Fruit fly (Drosophila melanogaster) whole organism, prepupa: ENCODE results near the gene CG10877.

Experiments
- CG11294 ChIP-seq: fragments of 200-800 bp; sonication (Bioruptor generic); IDR thresholded peaks from 2 replicates; pipeline ENCODE4 v1.3.6; 2022; ENCODE audit warnings: missing biosample characterization, missing genetic modification characterization
- CG11762 ChIP-seq: fragments of 200-800 bp; sonication (Bioruptor generic); optimal IDR thresholded peaks from 3 replicates; lab custom pipeline; 2016; ENCODE audit warnings: missing biosample characterization, missing genetic modification characterization; ENCODE audit not compliant: insufficient read depth
- CG11902 ChIP-seq: fragments of 200-800 bp; sonication (Bioruptor generic); optimal IDR thresholded peaks from 3 replicates; lab custom pipeline; 2016; ENCODE audit warnings: missing biosample characterization, missing genetic modification characterization
- CG32006 ChIP-seq: fragments of 200-800 bp; sonication (Bioruptor generic); optimal IDR thresholded peaks from 3 replicates; lab custom pipeline; 2017; ENCODE audit warnings: missing biosample characterization, mild to moderate bottlenecking, missing genetic modification characterization
- CG3919 ChIP-seq: fragments of 200-800 bp; sonication (Bioruptor generic); optimal IDR thresholded peaks from 3 replicates; lab custom pipeline; 2016; ENCODE audit warnings: missing biosample characterization, missing genetic modification characterization
- CG6163 ChIP-seq: fragments of 200-800 bp; sonication (Bioruptor generic); IDR thresholded peaks from 3 replicates; pipeline ENCODE4 v1.3.6; 2022; ENCODE audit warnings: missing biosample characterization, missing genetic modification characterization
- CG6276 ChIP-seq: fragments of 200-800 bp; sonication (Bioruptor generic); optimal IDR thresholded peaks from 2 replicates; lab custom pipeline; 2017; ENCODE audit warnings: missing biosample characterization, mild to moderate bottlenecking, missing genetic modification characterization
- CG6854 ChIP-seq: fragments of 200-800 bp; sonication (Bioruptor generic); optimal IDR thresholded peaks from 2 replicates; lab custom pipeline; 2017; ENCODE audit warnings: missing biosample characterization, mild to moderate bottlenecking, missing genetic modification characterization
- CG8119 ChIP-seq: fragments of 200-800 bp; sonication (Bioruptor generic); IDR thresholded peaks from 3 replicates; pipeline ENCODE4 v1.3.6; 2022; ENCODE audit warnings: missing biosample characterization, missing genetic modification characterization
- CG8319 ChIP-seq: fragments of 200-800 bp; sonication (Bioruptor generic); optimal IDR thresholded peaks from 3 replicates; lab custom pipeline; 2016; ENCODE audit warnings: missing biosample characterization, missing genetic modification characterization
- CG8632 ChIP-seq: fragments of 200-800 bp; sonication (Bioruptor generic); optimal IDR thresholded peaks from 3 replicates; lab custom pipeline; 2016; ENCODE audit warnings: missing biosample characterization, missing genetic modification characterization
- CG9139 ChIP-seq: fragments of 200-800 bp; sonication (Bioruptor generic); optimal IDR thresholded peaks from 3 replicates; lab custom pipeline; 2017; ENCODE audit warnings: missing biosample characterization, mild to moderate bottlenecking, missing genetic modification characterization
- Eip75B ChIP-seq: fragments of 200-800 bp; sonication (Bioruptor generic); optimal IDR thresholded peaks from 3 replicates; lab custom pipeline; 2016; ENCODE audit warnings: missing biosample characterization, missing genetic modification characterization
- Eip78C ChIP-seq: fragments of 200-800 bp; sonication (Bioruptor generic); peaks from one replicate; lab custom pipeline; 2016; ENCODE audit warnings: missing biosample characterization, missing genetic modification characterization
- Gug ChIP-seq: fragments of 200-800 bp; sonication (Bioruptor generic); IDR thresholded peaks from 2 replicates; pipeline ENCODE4 v1.3.6; 2022; ENCODE audit warnings: missing biosample characterization, missing genetic modification characterization
- Hr38 ChIP-seq: sonication (Bioruptor generic); optimal IDR thresholded peaks from 2 replicates; lab custom pipeline; 2016; ENCODE audit warnings: missing biosample characterization, missing genetic modification characterization
- Hr39 ChIP-seq: fragments of 200-800 bp; sonication (Bioruptor generic); optimal IDR thresholded peaks from 2 replicates; lab custom pipeline; 2016; ENCODE audit warnings: missing biosample characterization, missing genetic modification characterization
- Lpt ChIP-seq: fragments of 200-800 bp; sonication (Bioruptor generic); optimal IDR thresholded peaks from 3 replicates; lab custom pipeline; 2016; ENCODE audit warnings: missing biosample characterization, missing genetic modification characterization
- Met ChIP-seq: fragments of 200-800 bp; sonication (Bioruptor generic); optimal IDR thresholded peaks from 3 replicates; lab custom pipeline; 2016; ENCODE audit warnings: missing biosample characterization, missing genetic modification characterization
- Sox102F ChIP-seq: fragments of 200-800 bp; sonication (Bioruptor generic); optimal IDR thresholded peaks from 2 replicates; lab custom pipeline; 2016; ENCODE audit warnings: missing biosample characterization, mild to moderate bottlenecking, missing genetic modification characterization
- achi ChIP-seq: fragments of 200-800 bp; sonication (Bioruptor generic); optimal IDR thresholded peaks from 3 replicates; lab custom pipeline; 2016; ENCODE audit warnings: missing biosample characterization, missing genetic modification characterization
- cyc ChIP-seq: fragments of 200-800 bp; sonication (Bioruptor generic); optimal IDR thresholded peaks from 3 replicates; lab custom pipeline; 2016; ENCODE audit warnings: missing biosample characterization, missing genetic modification characterization
- dsx ChIP-seq: fragments of 200-800 bp; optimal IDR thresholded peaks from 3 replicates; lab custom pipeline; 2019; ENCODE audit warnings: missing biosample characterization, mild to moderate bottlenecking, missing genetic modification characterization, moderate library complexity; ENCODE audit not compliant: poor library complexity, severe bottlenecking
- eg ChIP-seq: fragments of 200-800 bp; sonication (Bioruptor generic); IDR thresholded peaks from 3 replicates; pipeline ENCODE4 v1.3.6; 2022; ENCODE audit warnings: missing biosample characterization, missing genetic modification characterization
- fd59A ChIP-seq: fragments of 200-800 bp; sonication (Bioruptor generic); optimal IDR thresholded peaks from 2 replicates; lab custom pipeline; 2017; ENCODE audit warnings: missing biosample characterization, mild to moderate bottlenecking, missing genetic modification characterization, missing genetic modification reagents
- fkh ChIP-seq: fragments of 200-800 bp; sonication (Bioruptor generic); optimal IDR thresholded peaks from 3 replicates; lab custom pipeline; 2017; ENCODE audit warnings: missing biosample characterization, mild to moderate bottlenecking, missing genetic modification characterization, moderate library complexity
- net ChIP-seq: fragments of 200-800 bp; sonication (Bioruptor generic); optimal IDR thresholded peaks from 3 replicates; lab custom pipeline; 2016; ENCODE audit warnings: missing biosample characterization, missing genetic modification characterization
- spab ChIP-seq: fragments of 200-800 bp; sonication (Bioruptor generic); optimal IDR thresholded peaks from 2 replicates; lab custom pipeline; 2017; ENCODE audit warnings: missing biosample characterization, mild to moderate bottlenecking, missing genetic modification characterization, missing genetic modification reagents
- ss ChIP-seq, 2 experiments: fragments of 200-800 bp; sonication (Bioruptor generic); optimal IDR thresholded peaks; 2 replicates in 1 of 2; 3 replicates in 1 of 2; lab custom pipeline; 2017 to 2018; ENCODE audit warnings: mild to moderate bottlenecking in 2 of 2, missing biosample characterization in 2 of 2, missing genetic modification characterization in 2 of 2, moderate library complexity in 1 of 2
- svp ChIP-seq: fragments of 200-800 bp; sonication (Bioruptor generic); peaks from one replicate; lab custom pipeline; 2016; ENCODE audit warnings: missing biosample characterization, missing genetic modification characterization
- topi ChIP-seq: fragments of 200-800 bp; sonication (Bioruptor generic); optimal IDR thresholded peaks from 3 replicates; lab custom pipeline; 2016; ENCODE audit warnings: missing biosample characterization, missing genetic modification characterization

CG10877 gene

dm6 chr3R:20555023-20555422 is 8.8 kb downstream of the CG10877 start:
- TF ChIP-seq Eip78C (GFP tag; lab: Kevin White, UChicago), result peak; percentile 66
- TF ChIP-seq CG11294 (GFP tag; lab: Robert Waterston, UW), result peak; percentile 49; the same call in 1 of the 2 replicates
- TF ChIP-seq CG6163 (GFP tag; lab: Robert Waterston, UW), result peak; percentile 62; the same call in 1 of the 3 replicates
- no peak for TF ChIP-seq Lpt (GFP tag; lab: Kevin White, UChicago)
- peak in 1 of 2 experiments; percentile 43 for TF ChIP-seq ss (GFP tag; optimal IDR thresholded peaks at IDR 0.05; lab: Kevin White, UChicago)
- TF ChIP-seq CG6276 (GFP tag; lab: Kevin White, UChicago), result peak; percentile 35
- TF ChIP-seq achi (GFP tag; lab: Kevin White, UChicago), result no peak
- peak; percentile 74 for TF ChIP-seq svp (GFP tag; lab: Kevin White, UChicago)
- TF ChIP-seq Hr38 (GFP tag; lab: Kevin White, UChicago), result no peak
- peak; percentile 33 for TF ChIP-seq Met (GFP tag; lab: Kevin White, UChicago)
- peak; percentile 35 for TF ChIP-seq fkh (GFP tag; lab: Kevin White, UChicago)
- no peak for TF ChIP-seq CG6854 (GFP tag; lab: Kevin White, UChicago)
- TF ChIP-seq eg (GFP tag; lab: Robert Waterston, UW), result peak; percentile 61; the same call in 2 of the 3 replicates
- no peak for TF ChIP-seq CG8319 (GFP tag; lab: Kevin White, UChicago)
- TF ChIP-seq, all 60 proteins: peak for 9

- no peak for TF ChIP-seq CG32006 (GFP tag; lab: Kevin White, UChicago)
These were observed 9.6 kb downstream of the CG10877 start, which contains the start of gene att-ORFB for dm6 chr3R:20554300-20554699. att-ORFB (minus strand) TSS chr3R:20554400.

- TF ChIP-seq Hr38 (GFP tag; lab: Kevin White, UChicago) (no peak), net (GFP tag; lab: Kevin White, UChicago) (no peak), Gug (GFP tag; lab: Robert Waterston, UW) (no peak), topi (GFP tag; lab: Kevin White, UChicago) (no peak), Lpt (GFP tag; lab: Kevin White, UChicago) (no peak), cyc (no peak), CG3919 (GFP tag; lab: Kevin White, UChicago) (no peak), Sox102F (GFP tag; lab: Kevin White, UChicago) (no peak), CG8632 (GFP tag; lab: Kevin White, UChicago) (no peak), dsx (GFP tag; lab: Kevin White, UChicago) (no peak), eg (GFP tag; lab: Robert Waterston, UW) (no peak)
- TF ChIP-seq, all 60 proteins: peak for 0
These were observed 11.8 kb downstream of the CG10877 start, which contains the start of gene Stat92E for dm6 chr3R:20552093-20552492. Stat92E (minus strand) TSS chr3R:20552311.

- TF ChIP-seq CG8119 (GFP tag; lab: Robert Waterston, UW) (no peak), fkh (GFP tag; lab: Kevin White, UChicago) (peak; percentile 89), achi (GFP tag; lab: Kevin White, UChicago) (no peak), fd59A (no peak), Eip75B (no peak), Eip78C (GFP tag; lab: Kevin White, UChicago) (peak; percentile 26), eg (GFP tag; lab: Robert Waterston, UW) (peak; percentile 48; the same call in 2 of the 3 replicates), Hr39 (GFP tag; lab: Kevin White, UChicago) (no peak), CG9139 (GFP tag; lab: Kevin White, UChicago) (no peak), CG11762 (GFP tag; lab: Kevin White, UChicago) (no peak), dsx (GFP tag; lab: Kevin White, UChicago) (no peak), CG32006 (GFP tag; lab: Kevin White, UChicago) (no peak), spab (GFP tag; lab: Kevin White, UChicago) (no peak), CG11902 (no peak)
- TF ChIP-seq, all 60 proteins: peak for 3
These were observed 12.3 kb downstream of the CG10877 start for dm6 chr3R:20551487-20552079.
